Fruit fly (Drosophila melanogaster): ENCODE data around the gene CG17219.

Gene CG17219

dm6 chr2L:3022986-3023385 lies 6.1 kb upstream of the CG17219 start, which contains the start of the genes alpha4GT1 and Prp40 (continued):
- TF ChIP-seq hbn (GFP tag; IDR thresholded peaks at IDR 0.05; ENCODE audit: partially characterized antibody) (peak; percentile 71), Sin3A (optimal IDR thresholded peaks at IDR 0.05) (peak; percentile 45), gfzf (GFP tag; optimal IDR thresholded peaks at IDR 0.05) (peak; percentile 27), bbx (GFP tag; IDR thresholded peaks at IDR 0.05; ENCODE audit: partially characterized antibody) (peak; percentile 89), CG4707 (GFP tag; optimal IDR thresholded peaks at IDR 0.05) (no peak), Dip3 (GFP tag; optimal IDR thresholded peaks at IDR 0.05) (no peak), Mad (GFP tag; optimal IDR thresholded peaks at IDR 0.05) (no peak), sna (GFP tag; IDR thresholded peaks at IDR 0.05; ENCODE audit: partially characterized antibody) (peak; percentile 72), dm (GFP tag; optimal IDR thresholded peaks at IDR 0.05) (peak; percentile 61), Dref (GFP tag; IDR thresholded peaks at IDR 0.05) (peak; percentile 99), amos (GFP tag; IDR thresholded peaks at IDR 0.05; ENCODE audit: partially characterized antibody) (peak; percentile 80), Nf-YB (GFP tag; optimal IDR thresholded peaks at IDR 0.05) (no peak), CG2129 (GFP tag; IDR thresholded peaks at IDR 0.05; ENCODE audit: partially characterized antibody) (0 out of 2 replicates have a peak, but pooled peaks have one; percentile 16), Scr (GFP tag; IDR thresholded peaks at IDR 0.05; ENCODE audit: partially characterized antibody) (peak; percentile 73), CG12659 (GFP tag; optimal IDR thresholded peaks at IDR 0.05) (peak; percentile 54), abd-A (tag; optimal IDR thresholded peaks at IDR 0.05) (no peak), mam (GFP tag; optimal IDR thresholded peaks at IDR 0.05) (no peak), CG6791 (GFP tag; IDR thresholded peaks at IDR 0.05; ENCODE audit: partially characterized antibody) (peak; percentile 91), seq (GFP tag; IDR thresholded peaks at IDR 0.05) (no peak), Dp (GFP tag; optimal IDR thresholded peaks at IDR 0.05) (peak; percentile 53), Bdp1 (GFP tag; optimal IDR thresholded peaks at IDR 0.05) (no peak), CHES-1-like (GFP tag; optimal IDR thresholded peaks at IDR 0.05) (peak; percentile 30), Elba2 (GFP tag; optimal IDR thresholded peaks at IDR 0.05) (no peak), knrl (GFP tag; IDR thresholded peaks at IDR 0.05; ENCODE audit: partially characterized antibody) (peak; percentile 67; the same call in 2 of the 3 replicates), tna (GFP tag; IDR thresholded peaks at IDR 0.05; ENCODE audit: partially characterized antibody) (peak; percentile 91), sr (GFP tag; IDR thresholded peaks at IDR 0.05) (no peak), nmo (GFP tag; optimal IDR thresholded peaks at IDR 0.05) (peak; percentile 5), Ssrp (tag; optimal IDR thresholded peaks at IDR 0.05) (no peak), CG11560 (tag; IDR thresholded peaks at IDR 0.05) (peak; percentile 86), emc (GFP tag; optimal IDR thresholded peaks at IDR 0.05) (no peak), CG11398 (GFP tag; optimal IDR thresholded peaks at IDR 0.05) (no peak), CG17186 (GFP tag; optimal IDR thresholded peaks at IDR 0.05) (peak; percentile 73), E2f2 (GFP tag; IDR thresholded peaks at IDR 0.05) (peak; percentile 67), jigr1 (GFP tag; IDR thresholded peaks at IDR 0.05) (no peak), CG16813 (GFP tag; IDR thresholded peaks at IDR 0.05; ENCODE audit: partially characterized antibody) (peak; percentile 81), CG4360 (GFP tag; IDR thresholded peaks at IDR 0.05) (peak; percentile 77; the same call in 1 of the 2 replicates), CG8290 (GFP tag; optimal IDR thresholded peaks at IDR 0.05) (no peak), CG8290 (tag; optimal IDR thresholded peaks at IDR 0.05) (no peak), yki (optimal IDR thresholded peaks at IDR 0.05) (no peak), Sry-δ (GFP tag; optimal IDR thresholded peaks at IDR 0.05) (peak; percentile 78), Jarid2 (GFP tag; optimal IDR thresholded peaks at IDR 0.05) (no peak), Bgb (GFP tag; IDR thresholded peaks at IDR 0.05; ENCODE audit: partially characterized antibody) (peak; percentile 91), row (GFP tag; IDR thresholded peaks at IDR 0.05) (peak; percentile 38; the same call in 2 of the 3 replicates), en (GFP tag; optimal IDR thresholded peaks at IDR 0.05) (no peak), vnd (GFP tag; IDR thresholded peaks at IDR 0.05; ENCODE audit: partially characterized antibody) (peak; percentile 86), Hand (GFP tag; optimal IDR thresholded peaks at IDR 0.05) (no peak), dpn (GFP tag; optimal IDR thresholded peaks at IDR 0.05) (no peak), CG13287 (GFP tag; IDR thresholded peaks at IDR 0.05; ENCODE audit: partially characterized antibody) (peak; percentile 87), ind (GFP tag; optimal IDR thresholded peaks at IDR 0.05) (no peak), mld (GFP tag; IDR thresholded peaks at IDR 0.05; ENCODE audit: partially characterized antibody) (peak; percentile 80), Poxn (GFP tag; IDR thresholded peaks at IDR 0.05) (no peak)

All from whole organism, embryonic.